Worm (Caenorhabditis elegans): ENCODE data around the gene psmd-9.

ce11 chrII:6926488-6926887, 24.6 kb downstream of the psmd-9 start:
- TF ChIP-seq unc-62 (GFP tag; optimal IDR thresholded peaks at IDR 0.05) (no peak), egl-18 (GFP tag; IDR thresholded peaks at IDR 0.05) (no peak), dpff-1 (tag; optimal IDR thresholded peaks at IDR 0.05) (no peak), F57C9.4 (tag; optimal IDR thresholded peaks at IDR 0.05) (no peak), ama-1 (optimal IDR thresholded peaks at IDR 0.05) (no peak), ama-1 (GFP tag; optimal IDR thresholded peaks at IDR 0.05) (no peak), egrh-3 (GFP tag; IDR thresholded peaks at IDR 0.05) (peak; percentile 76)

All from whole organism, young adult.